Worm (Caenorhabditis elegans) whole organism, late embryonic: ENCODE data around the gene prp-40.

Experiments used
- ceh-24 ChIP-seq: sonication (generic microtip); optimal IDR thresholded peaks from 2 replicates; lab custom pipeline; 2016; ENCODE audit warnings: mild to moderate bottlenecking, missing genetic modification characterization, missing compliant biosample characterization
- fkh-10 ChIP-seq: fragments of 150-350 bp; optimal IDR thresholded peaks from 2 replicates; lab custom pipeline; 2014; ENCODE audit warnings: missing biosample characterization, missing genetic modification reagents, missing genetic modification characterization
- nhr-11 ChIP-seq: fragments of 150-350 bp; optimal IDR thresholded peaks from 2 replicates; lab custom pipeline; 2014; ENCODE audit warnings: missing biosample characterization, missing genetic modification characterization
- pag-3 ChIP-seq: sonication (generic microtip); optimal IDR thresholded peaks from 2 replicates; lab custom pipeline; 2016; ENCODE audit warnings: missing compliant biosample characterization, missing genetic modification characterization, borderline replicate concordance
- ztf-16 ChIP-seq: sonication (generic microtip); optimal IDR thresholded peaks from 2 replicates; lab custom pipeline; 2017; ENCODE audit warnings: missing genetic modification characterization, missing compliant biosample characterization

- TF ChIP-seq nhr-11 (tag; lab: Kevin White, UChicago) (no peak), ceh-24 (tag; lab: Kevin White, UChicago) (no peak), ztf-16 (no peak), pag-3 (tag; lab: Kevin White, UChicago) (no peak), fkh-10 (GFP tag; lab: Kevin White, UChicago) (no peak)
Measured at ce11 chrIII:9502155-9502714, 19.6 kb upstream of the prp-40 start.
